Worm (Caenorhabditis elegans) whole organism, L1 larva: ENCODE results near the gene flp-10.

ENCODE experiments used
- C04F5.9 ChIP-seq: sonication (generic microtip); optimal IDR thresholded peaks from 2 replicates; lab custom pipeline; 2016; ENCODE audit warnings: missing genetic modification characterization, missing compliant biosample characterization
- C16A3.4 ChIP-seq: fragments of 150-350 bp; optimal IDR thresholded peaks from 2 replicates; lab custom pipeline; 2014; ENCODE audit warnings: missing biosample characterization, missing genetic modification characterization
- C34B4.2 ChIP-seq: sonication (generic microtip); optimal IDR thresholded peaks from 2 replicates; lab custom pipeline; 2017; ENCODE audit warnings: mild to moderate bottlenecking, missing genetic modification characterization, missing compliant biosample characterization
- F16B12.6 ChIP-seq: fragments of 150-350 bp; optimal IDR thresholded peaks from 2 replicates; lab custom pipeline; 2014; ENCODE audit warnings: missing biosample characterization, missing genetic modification characterization
- Y116A8C.19 ChIP-seq: sonication (generic microtip); optimal IDR thresholded peaks from 2 replicates; lab custom pipeline; 2016; ENCODE audit warnings: missing compliant biosample characterization, missing genetic modification characterization, borderline replicate concordance
- alr-1 ChIP-seq: fragments of 200-800 bp; sonication (Bioruptor generic); optimal IDR thresholded peaks from 2 replicates; lab custom pipeline; 2018; ENCODE audit warnings: borderline replicate concordance, mild to moderate bottlenecking, missing genetic modification characterization, missing compliant biosample characterization
- aly-2 ChIP-seq: fragments of 150-350 bp; optimal IDR thresholded peaks from 2 replicates; lab custom pipeline; 2014; ENCODE audit warnings: missing biosample characterization, missing genetic modification characterization
- ama-1 ChIP-seq: fragments of 150-350 bp; optimal IDR thresholded peaks from 2 replicates; lab custom pipeline; 2014
- blmp-1 ChIP-seq: fragments of 150-350 bp; optimal IDR thresholded peaks from 2 replicates; lab custom pipeline; 2014; ENCODE audit warnings: missing biosample characterization, missing genetic modification characterization
- efl-1 ChIP-seq, 4 experiments: fragments of 150-350 bp; optimal IDR thresholded peaks in 3 of 4; peaks in 1 of 4; 1 replicate in 1 of 4; 2 replicates in 3 of 4; lab custom pipeline; 2014; ENCODE audit warnings: missing biosample characterization in 2 of 4, missing genetic modification characterization in 2 of 4, missing genetic modification reagents in 2 of 4
- efl-3 ChIP-seq: fragments of 200-800 bp; sonication (Bioruptor generic); optimal IDR thresholded peaks from 2 replicates; lab custom pipeline; 2018; ENCODE audit warnings: mild to moderate bottlenecking, missing genetic modification characterization, missing compliant biosample characterization
- elt-2 ChIP-seq: sonication (generic microtip); optimal IDR thresholded peaks from 2 replicates; lab custom pipeline; 2016; ENCODE audit warnings: missing genetic modification characterization, mild to moderate bottlenecking, inconsistent platforms, missing compliant biosample characterization, missing genetic modification reagents
- elt-3 ChIP-seq, 6 experiments: fragments of 150-350 bp in 1 of 6; sonication (generic microtip); optimal IDR thresholded peaks; 2 replicates each; lab custom pipeline; 2017 to 2018; ENCODE audit warnings: missing biosample characterization in 6 of 6, missing genetic modification characterization in 6 of 6, inconsistent platforms in 1 of 6
- ets-5 ChIP-seq: fragments of 200-800 bp; sonication (Bioruptor generic); IDR thresholded peaks from 2 replicates; pipeline ENCODE4 v1.3.6; 2022; ENCODE audit warnings: missing genetic modification characterization, missing compliant biosample characterization
- fkh-10 ChIP-seq: sonication (generic microtip); optimal IDR thresholded peaks from 2 replicates; lab custom pipeline; 2017; ENCODE audit warnings: missing biosample characterization, missing genetic modification reagents, missing genetic modification characterization
- fkh-4 ChIP-seq: sonication (generic microtip); optimal IDR thresholded peaks from 2 replicates; lab custom pipeline; 2016; ENCODE audit warnings: missing compliant biosample characterization, missing genetic modification characterization, borderline replicate concordance
- fkh-8 ChIP-seq: sonication (generic microtip); optimal IDR thresholded peaks from 2 replicates; lab custom pipeline; 2016; ENCODE audit warnings: mild to moderate bottlenecking, missing genetic modification characterization, missing compliant biosample characterization
- grh-1 ChIP-seq: fragments of 200-800 bp; sonication (Bioruptor generic); IDR thresholded peaks from 2 replicates; pipeline ENCODE4 v1.3.6; 2022; ENCODE audit warnings: missing genetic modification reagents, missing genetic modification characterization, missing compliant biosample characterization
- lin-13 ChIP-seq: fragments of 150-350 bp; optimal IDR thresholded peaks from 2 replicates; lab custom pipeline; 2014; ENCODE audit warnings: missing biosample characterization, missing genetic modification reagents, missing genetic modification characterization
- lin-14 ChIP-seq: fragments of 200-800 bp; sonication (Bioruptor generic); optimal IDR thresholded peaks from 2 replicates; lab custom pipeline; 2018; ENCODE audit warnings: mild to moderate bottlenecking, missing genetic modification characterization, moderate library complexity, missing compliant biosample characterization
- lin-15B ChIP-seq: fragments of 150-350 bp; sonication (generic microtip); optimal IDR thresholded peaks from 3 replicates; lab custom pipeline; 2014; ENCODE audit warnings: missing biosample characterization, missing genetic modification characterization
- lin-35 ChIP-seq, 2 experiments: fragments of 150-350 bp; optimal IDR thresholded peaks; 2 replicates each; lab custom pipeline; 2014; ENCODE audit warnings: missing biosample characterization in 2 of 2, missing genetic modification characterization in 2 of 2, missing genetic modification reagents in 2 of 2
- lin-39 ChIP-seq: fragments of 150-350 bp; optimal IDR thresholded peaks from 2 replicates; lab custom pipeline; 2014; ENCODE audit warnings: missing biosample characterization, missing genetic modification reagents, missing genetic modification characterization
- lir-3 ChIP-seq: sonication (generic microtip); optimal IDR thresholded peaks from 2 replicates; lab custom pipeline; 2016; ENCODE audit warnings: mild to moderate bottlenecking, missing genetic modification characterization, moderate library complexity, missing compliant biosample characterization; ENCODE audit not compliant: poor library complexity
- mep-1 ChIP-seq: fragments of 150-350 bp; optimal IDR thresholded peaks from 2 replicates; lab custom pipeline; 2014; ENCODE audit warnings: missing biosample characterization, missing genetic modification characterization
- nhr-19 ChIP-seq: fragments of 200-800 bp; sonication (Bioruptor generic); conservative IDR thresholded peaks from 2 replicates; pipeline ENCODE4 v1.3.6; 2022; ENCODE audit warnings: missing genetic modification characterization, missing compliant biosample characterization
- nhr-237 ChIP-seq: fragments of 150-350 bp; optimal IDR thresholded peaks from 2 replicates; lab custom pipeline; 2014; ENCODE audit warnings: missing biosample characterization, missing genetic modification characterization
- nhr-28 ChIP-seq: fragments of 150-350 bp; optimal IDR thresholded peaks from 2 replicates; lab custom pipeline; 2014; ENCODE audit warnings: missing biosample characterization, missing genetic modification characterization
- nhr-47 ChIP-seq: sonication (generic microtip); optimal IDR thresholded peaks from 2 replicates; lab custom pipeline; 2016; ENCODE audit warnings: mild to moderate bottlenecking, missing genetic modification characterization, moderate library complexity, missing compliant biosample characterization
- nhr-71 ChIP-seq: sonication (generic microtip); optimal IDR thresholded peaks from 2 replicates; lab custom pipeline; 2016; ENCODE audit warnings: mild to moderate bottlenecking, missing genetic modification characterization, moderate library complexity, missing compliant biosample characterization
- nhr-76 ChIP-seq: sonication (generic microtip); optimal IDR thresholded peaks from 2 replicates; lab custom pipeline; 2017; ENCODE audit warnings: missing biosample characterization, missing genetic modification characterization
- nhr-85 ChIP-seq: sonication (generic microtip); peaks from one replicate; lab custom pipeline; 2016; ENCODE audit warnings: missing genetic modification characterization, inconsistent platforms, missing compliant biosample characterization
- pax-3 ChIP-seq: fragments of 200-800 bp; sonication (Bioruptor generic); optimal IDR thresholded peaks from 2 replicates; lab custom pipeline; 2018; ENCODE audit warnings: mild to moderate bottlenecking, missing genetic modification characterization, moderate library complexity, missing compliant biosample characterization
- skn-1 ChIP-seq: fragments of 150-350 bp; optimal IDR thresholded peaks from 2 replicates; lab custom pipeline; 2014; ENCODE audit warnings: missing biosample characterization, missing genetic modification characterization
- snpc-4 ChIP-seq: fragments of 150-350 bp; optimal IDR thresholded peaks from 2 replicates; lab custom pipeline; 2014; ENCODE audit warnings: missing biosample characterization, missing genetic modification characterization
- snu-23 ChIP-seq: sonication (generic microtip); optimal IDR thresholded peaks from 2 replicates; lab custom pipeline; 2016; ENCODE audit warnings: missing genetic modification characterization, missing compliant biosample characterization
- sox-4 ChIP-seq: sonication (generic microtip); optimal IDR thresholded peaks from 2 replicates; lab custom pipeline; 2016; ENCODE audit warnings: missing genetic modification characterization, missing compliant biosample characterization
- swsn-7 ChIP-seq: sonication (generic microtip); optimal IDR thresholded peaks from 2 replicates; lab custom pipeline; 2016; ENCODE audit warnings: missing genetic modification characterization, missing compliant biosample characterization
- tbx-2 ChIP-seq: sonication (generic microtip); optimal IDR thresholded peaks from 2 replicates; lab custom pipeline; 2016; ENCODE audit warnings: missing genetic modification characterization, missing compliant biosample characterization
- vab-15 ChIP-seq: sonication (generic microtip); optimal IDR thresholded peaks from 2 replicates; lab custom pipeline; 2017; ENCODE audit warnings: missing genotype, mild to moderate bottlenecking, missing genetic modification characterization, missing compliant biosample characterization
- ztf-4 ChIP-seq: fragments of 150-350 bp; optimal IDR thresholded peaks from 2 replicates; lab custom pipeline; 2014; ENCODE audit warnings: missing biosample characterization, missing genetic modification characterization

Gene flp-10

ce11 chrIV:7839923-7840322 is 28.8 kb upstream of the flp-10 start (continued):
- TF ChIP-seq skn-1 (tag; lab: Kevin White, UChicago) = no peak
- no peak for TF ChIP-seq nhr-237 (tag; lab: Kevin White, UChicago)
- TF ChIP-seq vab-15 = no peak
- no peak for TF ChIP-seq C04F5.9 (tag; lab: Kevin White, UChicago)
- no peak for TF ChIP-seq sox-4 (tag; lab: Kevin White, UChicago)
- no peak for TF ChIP-seq lir-3 (tag; lab: Kevin White, UChicago)
- TF ChIP-seq fkh-10 (GFP tag; lab: Kevin White, UChicago) = no peak
- no peak for TF ChIP-seq nhr-76 (tag; lab: Kevin White, UChicago)
- no peak for TF ChIP-seq C34B4.2 (tag; lab: Kevin White, UChicago)
- no peak for TF ChIP-seq C16A3.4
- no peak for TF ChIP-seq lin-15B (tag; lab: Kevin White, UChicago)
- TF ChIP-seq efl-1 (optimal IDR thresholded peaks at IDR 0.05; lab: Kevin White, UChicago) = no peak
- peak in 1 of 2 experiments; percentile 82 for TF ChIP-seq efl-1 (GFP tag; optimal IDR thresholded peaks at IDR 0.05 in 1 of 2; lab: Kevin White, UChicago)
- no peak for TF ChIP-seq ama-1 (lab: Kevin White, UChicago)
- TF ChIP-seq tbx-2 (tag; lab: Kevin White, UChicago) = no peak
- TF ChIP-seq nhr-71 (tag; lab: Kevin White, UChicago) = peak; percentile 34
- no peak for TF ChIP-seq grh-1 (GFP tag; lab: Robert Waterston, UW)
- TF ChIP-seq alr-1 (tag; lab: Kevin White, UChicago) = no peak
- TF ChIP-seq snpc-4 (tag; lab: Kevin White, UChicago) = no peak
- no peak for TF ChIP-seq F16B12.6 (tag; lab: Kevin White, UChicago)
- TF ChIP-seq nhr-28 (tag; lab: Kevin White, UChicago) = no peak
- no peak for TF ChIP-seq Y116A8C.19 (tag; lab: Kevin White, UChicago)
- TF ChIP-seq elt-3 (tag; optimal IDR thresholded peaks at IDR 0.05; lab: Kevin White, UChicago) = no peak
- no peak for TF ChIP-seq aly-2 (tag; lab: Kevin White, UChicago)

ce11 chrIV:7841218-7841617 is 27.5 kb upstream of the flp-10 start:
- TF ChIP-seq lin-13 (GFP tag; lab: Kevin White, UChicago) (no peak), fkh-8 (tag; lab: Kevin White, UChicago) (no peak), elt-2 (tag; lab: Kevin White, UChicago) (peak; percentile 80), lin-14 (GFP tag; lab: Kevin White, UChicago) (peak; percentile 7), snu-23 (GFP tag; lab: Kevin White, UChicago) (no peak), nhr-71 (tag; lab: Kevin White, UChicago) (no peak), lin-39 (tag; lab: Kevin White, UChicago) (no peak), nhr-237 (tag; lab: Kevin White, UChicago) (no peak), sox-4 (tag; lab: Kevin White, UChicago) (no peak), blmp-1 (no peak), fkh-4 (tag; lab: Kevin White, UChicago) (no peak), swsn-7 (tag; lab: Kevin White, UChicago) (no peak), mep-1 (tag; lab: Kevin White, UChicago) (no peak), nhr-19 (GFP tag; lab: Robert Waterston, UW) (no peak), pax-3 (tag; lab: Kevin White, UChicago) (no peak), lin-35 (GFP tag; optimal IDR thresholded peaks at IDR 0.05; lab: Kevin White, UChicago) (peak in 1 of 2 experiments; percentile 47), nhr-47 (tag; lab: Kevin White, UChicago) (no peak), ztf-4 (tag; lab: Kevin White, UChicago) (no peak), efl-3 (GFP tag; lab: Kevin White, UChicago) (no peak), lir-3 (tag; lab: Kevin White, UChicago) (no peak), ets-5 (GFP tag; lab: Robert Waterston, UW) (no peak), tbx-2 (tag; lab: Kevin White, UChicago) (no peak), nhr-85 (no peak), grh-1 (GFP tag; lab: Robert Waterston, UW) (no peak), skn-1 (tag; lab: Kevin White, UChicago) (no peak), efl-1 (optimal IDR thresholded peaks at IDR 0.05; lab: Kevin White, UChicago) (no peak), efl-1 (GFP tag; optimal IDR thresholded peaks at IDR 0.05 in 1 of 2; lab: Kevin White, UChicago) (peak in 1 of 2 experiments; percentile 82)
